Fruit fly (Drosophila melanogaster) whole organism, embryonic: Measurements from ENCODE around the gene I-2.

Source experiments
- C15 ChIP-seq: fragments of 200-800 bp; sonication (Bioruptor generic); IDR thresholded peaks from 3 replicates; pipeline ENCODE4 v1.3.6; 2022; ENCODE audit warnings: missing biosample characterization, missing genetic modification characterization
- CG10979 ChIP-seq: fragments of 200-800 bp; sonication (Bioruptor generic); optimal IDR thresholded peaks from 2 replicates; lab custom pipeline; 2018; ENCODE audit warnings: missing biosample characterization, mild to moderate bottlenecking, missing genetic modification characterization, moderate library complexity
- CG32767 ChIP-seq: fragments of 200-800 bp; sonication (Bioruptor generic); IDR thresholded peaks from 2 replicates; pipeline ENCODE4 v1.3.6; 2022; ENCODE audit warnings: missing biosample characterization, missing genetic modification characterization
- CG6254 ChIP-seq: fragments of 200-800 bp; sonication (Bioruptor generic); optimal IDR thresholded peaks from 3 replicates; lab custom pipeline; 2017; ENCODE audit warnings: mild to moderate bottlenecking, missing biosample characterization, missing genetic modification reagents, missing genetic modification characterization
- CG6791 ChIP-seq: fragments of 200-800 bp; sonication (Bioruptor generic); IDR thresholded peaks from 3 replicates; pipeline ENCODE4 v1.3.6; 2022; ENCODE audit warnings: missing biosample characterization, missing genetic modification characterization; ENCODE audit not compliant: partially characterized antibody
- Ssrp ChIP-seq: fragments of 200-800 bp; sonication (Bioruptor generic); optimal IDR thresholded peaks from 2 replicates; lab custom pipeline; 2018; ENCODE audit warnings: missing biosample characterization, mild to moderate bottlenecking, missing genetic modification characterization, moderate library complexity
- lilli ChIP-seq: fragments of 200-800 bp; sonication (Bioruptor generic); optimal IDR thresholded peaks from 3 replicates; lab custom pipeline; 2016; ENCODE audit warnings: missing biosample characterization, missing genetic modification characterization

- no peak for TF ChIP-seq CG6791 (GFP tag; lab: Robert Waterston, UW)
- no peak for TF ChIP-seq CG32767
- TF ChIP-seq CG10979 (tag; lab: Kevin White, UChicago) = no peak
- no peak for TF ChIP-seq C15
- TF ChIP-seq CG6254 = no peak
- TF ChIP-seq Ssrp = no peak
- no peak for TF ChIP-seq lilli (GFP tag; lab: Kevin White, UChicago)
These were observed 448 bp upstream of the I-2 start for dm6 chr3L:9837053-9837452.
